Worm (Caenorhabditis elegans) whole organism, L1 larva: ENCODE measurements around the gene clec-35.

ENCODE experiments used
- ceh-82 ChIP-seq, 3 experiments: fragments of 150-350 bp in 1 of 3; sonication (generic microtip) in 2 of 3; optimal IDR thresholded peaks; 2 replicates each; lab custom pipeline; 2014 to 2017; ENCODE audit warnings: missing biosample characterization in 3 of 3, missing genetic modification characterization in 3 of 3
- fkh-10 ChIP-seq: sonication (generic microtip); optimal IDR thresholded peaks from 2 replicates; lab custom pipeline; 2017; ENCODE audit warnings: missing biosample characterization, missing genetic modification reagents, missing genetic modification characterization
- fos-1 ChIP-seq: fragments of 150-350 bp; optimal IDR thresholded peaks from 2 replicates; lab custom pipeline; 2014; ENCODE audit warnings: missing biosample characterization, missing genetic modification characterization
- lin-13 ChIP-seq: fragments of 150-350 bp; optimal IDR thresholded peaks from 2 replicates; lab custom pipeline; 2014; ENCODE audit warnings: missing biosample characterization, missing genetic modification reagents, missing genetic modification characterization
- mab-9 ChIP-seq: fragments of 200-800 bp; sonication (Bioruptor generic); IDR thresholded peaks from 2 replicates; pipeline ENCODE4 v1.3.6; 2022; ENCODE audit warnings: missing genetic modification reagents, missing genetic modification characterization, missing compliant biosample characterization
- nhr-71 ChIP-seq: sonication (generic microtip); optimal IDR thresholded peaks from 2 replicates; lab custom pipeline; 2016; ENCODE audit warnings: mild to moderate bottlenecking, missing genetic modification characterization, moderate library complexity, missing compliant biosample characterization
- unc-30 ChIP-seq: sonication (generic microtip); optimal IDR thresholded peaks from 2 replicates; lab custom pipeline; 2017; ENCODE audit warnings: missing biosample characterization, missing genetic modification characterization

- TF ChIP-seq lin-13 (GFP tag; lab: Kevin White, UChicago) (no peak), fos-1 (tag; lab: Kevin White, UChicago) (no peak), ceh-82 (tag; optimal IDR thresholded peaks at IDR 0.05; lab: Kevin White, UChicago) (no peak), mab-9 (GFP tag; lab: Robert Waterston, UW) (no peak), fkh-10 (GFP tag; lab: Kevin White, UChicago) (no peak), unc-30 (tag; lab: Kevin White, UChicago) (no peak), nhr-71 (no peak)
Measured at ce11 chrV:16853956-16854683, at the start of gene clec-35, which contains the start of gene clec-27.
